Worm (Caenorhabditis elegans) whole organism, L3 larva: Measurements from ENCODE around the gene F13H8.5.

Experiments used
- R02D3.7 ChIP-seq: fragments of 150-350 bp; optimal IDR thresholded peaks from 2 replicates; lab custom pipeline; 2014; ENCODE audit warnings: missing biosample characterization, missing genetic modification characterization
- fos-1 ChIP-seq: fragments of 150-350 bp; optimal IDR thresholded peaks from 2 replicates; lab custom pipeline; 2014; ENCODE audit warnings: missing biosample characterization, missing genetic modification characterization
- jun-1 ChIP-seq: fragments of 150-350 bp; optimal IDR thresholded peaks from 2 replicates; lab custom pipeline; 2014; ENCODE audit warnings: missing biosample characterization, missing genetic modification reagents, missing genetic modification characterization
- nhr-237 ChIP-seq: fragments of 150-350 bp; optimal IDR thresholded peaks from 2 replicates; lab custom pipeline; 2014; ENCODE audit warnings: missing biosample characterization, missing genetic modification characterization
- nhr-28 ChIP-seq: fragments of 150-350 bp; optimal IDR thresholded peaks from 2 replicates; lab custom pipeline; 2014; ENCODE audit warnings: missing biosample characterization, missing genetic modification characterization
- sea-2 ChIP-seq: fragments of 150-350 bp; sonication (generic microtip); optimal IDR thresholded peaks from 4 replicates; lab custom pipeline; 2014; ENCODE audit warnings: missing biosample characterization, missing genetic modification reagents, missing genetic modification characterization
- ztf-11 ChIP-seq: fragments of 150-350 bp; optimal IDR thresholded peaks from 2 replicates; lab custom pipeline; 2014; ENCODE audit warnings: missing biosample characterization, missing genetic modification characterization

ce11 chrII:6257220-6257877 lies 1.4 kb upstream of the F13H8.5 start:
- TF ChIP-seq nhr-237 (tag; lab: Kevin White, UChicago) (no peak), nhr-28 (tag; lab: Kevin White, UChicago) (no peak), fos-1 (tag; lab: Kevin White, UChicago) (no peak), R02D3.7 (no peak), jun-1 (tag; lab: Kevin White, UChicago) (no peak), sea-2 (no peak), ztf-11 (tag; lab: Kevin White, UChicago) (no peak)
